Worm (Caenorhabditis elegans): Measurements from ENCODE around the gene dvc-1.

- TF ChIP-seq elt-3 (tag; optimal IDR thresholded peaks at IDR 0.05) = no peak
- no peak for TF ChIP-seq tbx-2 (tag; optimal IDR thresholded peaks at IDR 0.05)
- no peak for TF ChIP-seq nhr-25 (tag; optimal IDR thresholded peaks at IDR 0.05)
Observed at ce11 chrV:11271051-11271450, 31.9 kb upstream of the dvc-1 start, which contains the start of gene clec-222.

All from whole organism, L3 larva.